Worm (Caenorhabditis elegans): ENCODE results near the gene C23G10.5.

The C23G10.5 gene

DNA sequence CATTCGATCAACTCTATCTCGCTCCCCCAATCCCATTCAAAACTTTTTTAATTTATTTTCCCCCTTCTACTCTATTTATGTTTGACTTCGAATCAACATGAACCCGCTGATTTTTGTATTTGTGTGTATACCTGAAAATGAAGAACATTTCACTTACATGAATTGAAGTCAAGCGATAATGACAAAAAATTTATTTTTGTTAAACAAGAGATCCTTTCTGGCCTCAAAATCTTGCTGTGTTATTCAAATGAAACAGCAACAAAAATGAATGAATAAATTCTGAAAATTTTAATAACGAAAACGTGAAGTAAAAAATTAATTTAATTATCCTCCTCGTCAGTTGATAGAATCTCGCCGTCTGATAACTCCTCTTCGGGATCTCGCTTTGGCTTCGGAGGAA is 11.5 kb downstream of the C23G10.5 start:
- no peak for TF ChIP-seq unc-62 (GFP tag; optimal IDR thresholded peaks at IDR 0.05)

DNA sequence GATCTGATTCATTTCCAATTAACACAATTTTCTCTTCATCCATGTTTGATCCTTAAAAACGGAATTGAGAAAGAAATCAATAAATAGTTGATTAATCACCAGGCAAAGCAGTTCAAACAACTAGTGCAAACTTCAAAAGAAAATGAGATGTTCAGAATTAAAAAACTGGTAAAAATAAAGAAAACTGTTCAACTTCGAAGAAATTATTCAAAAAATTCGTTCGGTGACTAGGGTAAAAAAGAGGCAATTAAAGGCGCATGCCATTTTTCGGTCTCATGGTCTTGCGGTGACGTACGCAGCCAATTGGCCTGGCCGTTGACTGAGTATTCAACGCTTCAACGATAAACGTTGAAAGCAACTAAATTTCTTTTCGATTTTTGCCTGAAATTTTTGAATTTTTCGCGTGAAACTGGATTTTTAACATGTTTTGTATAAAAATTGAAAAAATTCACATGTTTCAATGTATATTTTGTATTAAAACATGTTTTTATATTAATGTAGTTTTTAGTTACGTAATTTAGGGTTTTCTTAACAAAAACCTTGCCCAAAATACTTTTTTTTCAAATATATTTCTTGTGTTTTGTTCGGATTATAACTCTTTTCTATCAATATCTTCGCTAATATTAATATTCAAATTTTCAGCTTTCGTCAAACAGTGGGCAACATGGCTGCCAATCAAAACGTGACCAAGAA is 15.4 kb downstream of the C23G10.5 start, which contains the start of the genes sna-3 and rps-3:
Gene sna-3, minus strand, starts transcription at position 51 of the 693 bp plus-strand sequence.
Gene rps-3, plus strand, starts transcription at position 643 of the 693 bp plus-strand sequence.
- TF ChIP-seq unc-62 (GFP tag; optimal IDR thresholded peaks at IDR 0.05): no peak

DNA sequence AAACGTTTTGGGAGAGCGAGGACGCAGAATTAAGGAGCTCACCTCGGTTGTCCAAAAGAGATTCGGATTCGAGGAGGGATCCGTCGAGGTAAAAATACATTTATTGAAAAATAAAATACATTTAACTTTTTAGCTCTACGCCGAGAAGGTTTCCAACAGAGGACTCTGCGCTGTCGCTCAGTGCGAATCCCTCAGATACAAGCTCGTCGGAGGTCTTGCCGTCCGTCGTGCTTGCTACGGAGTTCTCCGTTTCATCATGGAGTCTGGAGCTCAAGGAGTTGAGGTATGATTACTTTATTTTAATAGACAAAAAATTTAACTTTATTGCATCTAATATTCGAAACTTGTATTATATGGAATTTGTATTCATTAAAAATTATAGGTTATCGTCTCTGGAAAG is 16.1 kb downstream of the C23G10.5 start:
- no peak for TF ChIP-seq unc-62 (GFP tag; optimal IDR thresholded peaks at IDR 0.05)

DNA sequence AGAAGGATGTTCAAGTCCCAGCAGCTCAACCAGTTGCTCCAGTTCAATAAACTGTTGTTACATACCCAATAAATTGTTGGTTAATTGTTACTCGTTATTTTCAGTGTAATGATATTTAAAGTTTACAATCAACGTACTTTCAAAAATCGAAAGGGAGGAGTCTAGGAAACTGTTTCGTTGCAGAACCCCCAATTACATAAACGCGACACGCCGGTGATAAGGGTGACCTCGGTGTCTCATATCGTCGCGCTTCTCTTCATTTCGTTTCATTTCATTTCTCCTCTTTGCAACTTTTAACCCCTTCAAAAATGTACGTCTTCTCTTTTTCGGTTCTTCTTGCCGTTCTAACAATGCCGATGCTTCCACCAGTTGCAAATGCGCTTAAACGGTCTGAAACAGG is 17.0 kb downstream of the C23G10.5 start, which contains the start of gene C23G10.2:
Gene C23G10.2, plus strand, starts transcription at position 184 of the 400 bp plus-strand sequence.
- TF ChIP-seq unc-62 (GFP tag; optimal IDR thresholded peaks at IDR 0.05): no peak

DNA sequence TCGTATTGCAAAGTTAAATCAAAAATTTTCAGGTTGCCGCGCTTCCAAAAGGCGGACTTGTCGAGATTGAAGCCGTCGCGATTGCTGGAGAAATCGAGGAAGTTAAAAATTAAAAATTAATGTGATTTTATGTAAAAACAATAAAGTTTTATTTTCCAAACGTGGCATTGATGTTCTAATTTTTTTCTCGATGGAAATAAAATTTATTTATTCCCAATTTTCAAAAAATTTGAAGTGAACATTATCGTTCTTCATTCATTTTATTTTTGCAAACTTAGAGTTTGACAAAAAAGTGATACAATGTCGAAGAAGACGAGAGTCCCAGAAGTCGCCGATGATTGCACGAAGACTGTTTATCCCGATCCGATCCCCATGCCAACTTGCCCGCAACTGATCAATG is 18.1 kb downstream of the C23G10.5 start, which contains the start of gene C23G10.1:
Gene C23G10.1, plus strand, starts transcription at position 301 of the 400 bp plus-strand sequence.
- TF ChIP-seq unc-62 (GFP tag; optimal IDR thresholded peaks at IDR 0.05): no peak

DNA sequence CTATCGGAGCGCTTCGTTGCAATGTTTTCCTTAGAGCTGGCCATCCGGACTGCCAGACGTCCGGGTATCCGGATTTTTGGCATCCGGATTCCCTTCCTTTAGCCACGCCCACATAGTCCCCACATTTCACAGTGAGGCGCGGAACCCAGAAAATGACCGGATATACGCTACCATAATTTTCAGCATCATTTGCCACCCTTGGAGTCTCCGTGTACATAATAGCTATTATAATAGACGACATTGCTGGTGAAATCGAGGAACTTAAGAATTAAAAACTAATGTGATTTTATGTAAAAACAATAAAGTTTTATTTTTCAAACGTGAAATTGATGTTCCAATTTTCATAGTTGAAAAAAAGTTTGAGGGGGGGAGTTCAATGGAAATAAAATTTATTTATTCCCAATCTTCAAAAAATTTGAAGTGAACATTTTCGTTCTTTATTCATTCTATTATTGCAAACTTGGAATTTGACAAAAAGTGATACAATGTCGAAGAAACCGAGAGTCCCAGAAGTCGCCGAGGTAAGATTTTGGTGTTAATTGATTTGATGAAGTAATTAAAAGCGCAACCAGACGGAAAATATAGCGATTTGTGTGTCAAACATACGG is 19.4 kb downstream of the C23G10.5 start:
- no peak for TF ChIP-seq unc-62 (GFP tag; optimal IDR thresholded peaks at IDR 0.05)

DNA sequence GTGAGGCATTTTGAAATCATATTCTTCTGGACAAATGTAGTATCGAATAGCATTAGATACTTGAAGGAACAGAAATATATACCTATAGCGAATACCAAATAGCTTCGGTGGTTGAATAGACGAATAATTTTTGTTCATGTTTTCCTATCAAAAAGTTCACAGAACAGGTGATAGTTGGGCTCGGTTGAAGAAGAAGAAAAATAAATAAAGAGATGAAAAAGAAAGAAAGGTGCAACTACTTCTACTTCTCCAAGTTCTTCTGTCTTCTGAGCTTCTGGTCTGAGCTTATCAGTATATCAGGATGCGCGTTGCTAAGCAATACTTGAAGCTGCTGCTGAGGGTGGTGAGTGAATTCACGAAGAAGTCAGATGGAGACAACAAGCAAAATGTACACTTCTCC is 23.0 kb downstream of the C23G10.5 start, which contains the start of gene C23G10.10:
Gene C23G10.10, minus strand, starts transcription at position 101 of the 400 bp plus-strand sequence.
- TF ChIP-seq unc-62 (GFP tag; optimal IDR thresholded peaks at IDR 0.05): no peak

DNA sequence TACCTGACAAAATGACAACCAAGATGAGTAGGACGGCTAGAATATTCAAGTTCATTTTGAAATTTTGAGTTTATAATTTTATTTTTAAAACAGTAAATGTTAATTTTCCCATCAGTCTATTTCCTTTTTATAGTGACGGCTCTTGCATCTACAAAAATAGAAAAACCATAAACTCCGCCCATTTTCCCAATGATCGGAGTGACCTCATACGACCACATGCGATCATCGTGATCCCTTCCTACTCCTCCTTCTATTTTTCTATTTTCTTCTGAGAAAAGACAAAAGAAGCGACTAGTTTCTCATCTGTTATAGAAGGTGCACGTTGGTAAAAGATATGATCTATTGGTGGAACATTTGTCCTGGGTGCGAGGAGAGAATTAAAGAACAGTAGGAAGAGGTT is 24.6 kb downstream of the C23G10.5 start, which contains the start of gene C23G10.11:
Gene C23G10.11, minus strand, starts transcription at position 101 of the 400 bp plus-strand sequence.
- TF ChIP-seq unc-62 (GFP tag; optimal IDR thresholded peaks at IDR 0.05): no peak

DNA sequence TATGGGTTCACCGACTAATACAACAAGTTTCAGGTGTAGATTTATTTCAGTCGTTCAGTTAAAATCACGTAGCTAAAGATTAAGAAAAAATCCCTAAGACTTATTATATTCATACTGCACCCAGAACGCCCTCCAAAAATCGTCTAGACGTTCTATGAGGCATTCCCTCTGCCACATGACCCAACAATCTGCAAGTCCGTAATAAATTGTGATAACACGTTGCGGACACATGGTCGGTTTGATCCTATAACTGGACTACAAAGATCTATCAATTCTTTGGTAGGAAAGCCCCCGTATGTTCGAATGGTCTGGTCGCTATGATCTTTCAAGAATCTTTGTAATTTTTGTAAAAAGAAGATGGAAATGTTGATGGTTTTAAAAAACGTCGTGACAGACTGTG is 25.0 kb downstream of the C23G10.5 start:
- TF ChIP-seq unc-62 (GFP tag; optimal IDR thresholded peaks at IDR 0.05): no peak

DNA sequence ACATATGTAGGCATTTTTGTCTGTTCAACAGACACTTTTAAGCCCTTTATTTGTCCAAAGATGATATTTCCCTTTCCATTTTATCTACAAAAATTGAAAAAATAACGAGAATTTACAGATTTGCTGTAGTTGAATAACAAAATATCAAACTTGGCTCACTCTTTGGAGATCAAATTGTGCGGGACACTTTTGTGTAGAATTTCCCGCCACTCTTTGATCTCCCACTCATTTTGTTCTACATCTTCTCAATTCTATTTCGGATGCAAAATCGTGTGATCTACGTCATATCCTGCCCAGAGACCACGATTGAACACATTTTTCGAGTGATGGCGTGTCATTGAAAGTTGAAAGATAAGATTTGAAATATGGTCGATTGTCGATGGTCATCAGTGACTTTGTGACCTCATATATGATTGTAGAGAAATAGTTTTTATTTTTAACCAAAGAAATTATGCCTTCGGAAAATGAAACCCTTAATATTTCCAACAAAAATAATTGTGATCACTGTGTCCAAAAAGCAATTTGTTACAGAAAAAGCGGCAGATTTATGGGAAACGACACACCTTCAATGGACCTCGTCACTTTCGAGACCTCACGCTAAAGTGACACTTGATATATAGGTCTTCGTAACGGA is 26.0 kb downstream of the C23G10.5 start, which contains the start of gene hot-4:
Gene hot-4, plus strand, starts transcription at position 584 of the 634 bp plus-strand sequence.
- no peak for TF ChIP-seq unc-62 (GFP tag; optimal IDR thresholded peaks at IDR 0.05)

DNA sequence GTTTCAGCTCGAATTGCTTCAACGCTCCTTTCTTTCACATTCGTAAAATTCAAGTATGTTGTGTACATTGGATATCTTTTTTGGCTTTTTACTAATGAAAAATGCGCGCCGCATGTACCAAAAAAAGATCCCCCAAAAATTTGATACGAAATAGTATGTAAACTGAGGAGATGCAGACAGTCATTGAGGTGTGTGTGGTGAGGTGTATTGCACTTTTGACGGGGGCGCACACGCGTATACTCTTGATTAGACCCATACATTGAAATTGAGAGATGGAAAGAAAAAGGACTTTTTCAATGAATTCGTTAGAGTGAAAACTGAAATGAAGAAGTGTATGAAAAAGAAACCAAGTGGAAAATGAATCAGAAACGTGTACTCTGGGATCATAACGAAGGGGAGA is 30.5 kb downstream of the C23G10.5 start:
- TF ChIP-seq unc-62 (GFP tag; optimal IDR thresholded peaks at IDR 0.05): no peak

DNA sequence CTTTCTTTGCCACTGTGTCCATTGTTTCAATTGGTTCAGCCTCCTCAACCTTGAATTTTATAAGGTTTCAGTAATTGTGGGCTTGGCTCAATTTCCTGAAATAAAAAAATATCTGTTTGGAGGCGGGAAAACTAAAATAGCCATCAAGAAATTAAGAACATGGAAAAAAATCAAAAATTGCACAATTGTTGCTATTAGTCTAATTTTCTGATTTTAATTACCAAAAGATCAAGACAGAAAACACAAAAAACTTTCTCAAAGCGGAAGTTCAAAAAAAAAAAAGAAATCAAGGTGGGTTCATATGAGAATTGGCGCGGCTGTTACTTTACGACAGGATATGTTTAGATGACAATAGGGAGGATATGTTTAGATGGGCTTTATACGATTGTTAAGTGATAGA is 40.0 kb downstream of the C23G10.5 start, which contains the start of gene esyt-2:
Gene esyt-2, minus strand, starts transcription at position 101 of the 400 bp plus-strand sequence.
- TF ChIP-seq unc-62 (GFP tag; optimal IDR thresholded peaks at IDR 0.05): no peak

DNA sequence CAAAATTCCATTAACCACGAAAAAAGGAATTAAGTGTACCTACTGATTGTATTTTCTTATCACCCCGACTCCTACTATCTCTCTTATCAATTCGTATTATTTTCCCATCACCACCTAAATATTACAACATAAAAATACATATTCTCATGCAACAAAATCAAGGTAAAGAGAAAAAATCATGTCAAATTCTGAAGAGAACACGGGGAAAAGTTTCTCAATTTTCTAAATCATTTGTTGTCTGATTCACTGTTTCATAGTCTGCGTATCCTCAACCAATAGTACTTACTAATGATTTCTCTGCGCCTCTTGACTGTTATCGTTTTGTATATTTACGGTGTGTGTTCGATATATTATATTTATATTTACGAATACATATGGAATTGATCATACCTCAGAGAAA is 41.0 kb downstream of the C23G10.5 start:
- TF ChIP-seq unc-62 (GFP tag; optimal IDR thresholded peaks at IDR 0.05): no peak

DNA sequence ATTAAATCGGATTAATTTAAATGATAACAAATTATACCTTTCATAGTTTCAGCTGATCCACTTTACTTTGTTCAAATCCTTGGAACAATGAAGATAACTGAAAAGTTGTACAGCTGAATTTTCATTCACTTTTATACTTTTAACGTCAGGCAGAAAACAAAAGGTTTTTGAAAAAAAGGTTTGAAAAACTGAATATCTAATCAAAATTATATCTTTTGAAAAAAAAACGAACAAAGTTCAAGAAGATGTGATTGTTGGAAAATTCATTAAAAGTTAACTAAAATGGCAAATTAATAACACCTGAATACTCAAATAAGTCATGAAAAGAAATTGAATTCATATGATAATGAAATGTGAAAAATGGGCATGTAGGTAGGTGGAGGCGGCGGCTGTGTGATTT is 45.7 kb downstream of the C23G10.5 start, which contains the start of gene T12A2.21:
Gene T12A2.21, minus strand, starts transcription at position 101 of the 400 bp plus-strand sequence.
- TF ChIP-seq unc-62 (GFP tag; optimal IDR thresholded peaks at IDR 0.05): no peak

DNA sequence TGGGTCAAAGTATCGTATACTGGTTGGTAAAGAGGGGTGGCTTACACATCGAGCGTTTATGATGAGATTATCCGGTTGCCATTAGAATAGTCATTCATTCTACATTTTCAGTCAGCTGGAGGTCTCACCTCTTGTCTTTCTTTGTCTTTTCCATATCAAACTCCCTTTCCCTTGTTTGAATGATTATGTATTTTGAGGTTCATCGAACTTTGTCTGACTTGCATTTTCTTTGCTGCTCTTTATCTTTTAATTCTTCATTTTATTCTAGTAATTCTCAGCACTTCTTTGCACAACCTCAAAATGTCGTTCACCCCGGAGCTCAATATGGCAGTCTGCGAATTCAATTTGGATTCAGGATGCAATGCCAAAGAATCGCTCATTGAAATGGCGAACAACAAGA is 49.6 kb downstream of the C23G10.5 start, which contains the start of gene T12A2.3:
Gene T12A2.3, plus strand, starts transcription at position 301 of the 400 bp plus-strand sequence.
- no peak for TF ChIP-seq unc-62 (GFP tag; optimal IDR thresholded peaks at IDR 0.05)

Data from whole organism, dauer.